Worm (Caenorhabditis elegans): ENCODE data around the gene B0303.7.

The B0303.7 gene

ce11 chrIII:8652922-8653321 is 40.5 kb upstream of the B0303.7 start:
- peak; percentile 1 for TF ChIP-seq nhr-102 (tag; optimal IDR thresholded peaks at IDR 0.05)
- peak; percentile 72 for TF ChIP-seq ama-1 (optimal IDR thresholded peaks at IDR 0.05)
- peak; percentile 72 for TF ChIP-seq lin-1 (GFP tag; IDR thresholded peaks at IDR 0.05)
- TF ChIP-seq lin-13 (GFP tag; optimal IDR thresholded peaks at IDR 0.05): peak; percentile 47
- 0 out of 2 replicates have a peak, but pooled peaks have one; percentile 58 for TF ChIP-seq ceh-44 (GFP tag; IDR thresholded peaks at IDR 0.05)
- TF ChIP-seq Y5F2A.4 (GFP tag; optimal IDR thresholded peaks at IDR 0.05): peak; percentile 5
- TF ChIP-seq nhr-11 (tag; optimal IDR thresholded peaks at IDR 0.05): no peak
- peak in 1 of 2 experiments; percentile 42 for TF ChIP-seq lsy-2 (tag; optimal IDR thresholded peaks at IDR 0.05)
- TF ChIP-seq Y48G9A.11 (GFP tag; IDR thresholded peaks at IDR 0.05): peak; percentile 66
- no peak for TF ChIP-seq F44E2.7 (GFP tag; IDR thresholded peaks at IDR 0.05)
- peak in 1 of 2 experiments; percentile 37 for TF ChIP-seq daf-16 (GFP tag; optimal IDR thresholded peaks at IDR 0.05)
- peak; percentile 26 for TF ChIP-seq daf-16 (tag; optimal IDR thresholded peaks at IDR 0.05)
- peak; percentile 83 for TF ChIP-seq vab-7 (GFP tag; IDR thresholded peaks at IDR 0.05)
- no peak for TF ChIP-seq lir-3 (tag; optimal IDR thresholded peaks at IDR 0.05)
- peak; percentile 51 for TF ChIP-seq mxl-3 (GFP tag; optimal IDR thresholded peaks at IDR 0.05)
- peak; percentile 34 for TF ChIP-seq mep-1 (tag; optimal IDR thresholded peaks at IDR 0.05)
- TF ChIP-seq tra-1 (GFP tag; IDR thresholded peaks at IDR 0.05): no peak
- peak; percentile 63; the same call in 1 of the 2 replicates for TF ChIP-seq F26F4.8 (GFP tag; conservative IDR thresholded peaks at IDR 0.05)
- TF ChIP-seq hmg-1.1 (GFP tag; IDR thresholded peaks at IDR 0.05): peak; percentile 67
- TF ChIP-seq lin-38 (GFP tag; IDR thresholded peaks at IDR 0.05): peak; percentile 73
- TF ChIP-seq arid-1 (GFP tag; conservative IDR thresholded peaks at IDR 0.05): peak; percentile 18; the same call in 1 of the 2 replicates
- TF ChIP-seq egl-43 (GFP tag; IDR thresholded peaks at IDR 0.05): peak; percentile 80
- TF ChIP-seq dve-1 (tag; optimal IDR thresholded peaks at IDR 0.05; ENCODE audit: insufficient read depth): peak; percentile 20
- TF ChIP-seq hif-1 (tag; optimal IDR thresholded peaks at IDR 0.05): peak in 1 of 2 experiments; percentile 17
- TF ChIP-seq rbr-2 (tag; optimal IDR thresholded peaks at IDR 0.05): peak; percentile 47
- no peak for TF ChIP-seq nhr-10 (tag; optimal IDR thresholded peaks at IDR 0.05)
- TF ChIP-seq snpc-1.2 (GFP tag; IDR thresholded peaks at IDR 0.05): peak; percentile 72
- 0 out of 2 replicates have a peak, but pooled peaks have one; percentile 10 for TF ChIP-seq mxl-2 (GFP tag; conservative IDR thresholded peaks at IDR 0.05)
- TF ChIP-seq mdl-1 (tag; optimal IDR thresholded peaks at IDR 0.05): no peak
- TF ChIP-seq madf-5 (GFP tag; IDR thresholded peaks at IDR 0.05): peak; percentile 11 to 64; a peak in 1 of 4 replicates
- peak; percentile 75 for TF ChIP-seq T26A8.4 (GFP tag; IDR thresholded peaks at IDR 0.05)
- TF ChIP-seq gei-8 (GFP tag; optimal IDR thresholded peaks at IDR 0.05): no peak
- TF ChIP-seq sdz-12 (GFP tag; optimal IDR thresholded peaks at IDR 0.05): no peak
- no peak for TF ChIP-seq spr-1 (tag; optimal IDR thresholded peaks at IDR 0.05)
- peak; percentile 51; the same call in 1 of the 2 replicates for TF ChIP-seq ctbp-1 (GFP tag; IDR thresholded peaks at IDR 0.05)
- no peak for TF ChIP-seq snpc-4 (tag; optimal IDR thresholded peaks at IDR 0.05)
- no peak for TF ChIP-seq zag-1 (tag; optimal IDR thresholded peaks at IDR 0.05)
- TF ChIP-seq mes-2 (tag; optimal IDR thresholded peaks at IDR 0.05; ENCODE audit: poor library complexity, severe bottlenecking): peak; percentile 71
- TF ChIP-seq php-3 (GFP tag; IDR thresholded peaks at IDR 0.05): 0 out of 2 replicates have a peak, but pooled peaks have one; percentile 57
- peak; percentile 71 for TF ChIP-seq lim-7 (GFP tag; IDR thresholded peaks at IDR 0.05)
- peak in 1 of 2 experiments; percentile 92 for TF ChIP-seq unc-62 (GFP tag; optimal IDR thresholded peaks at IDR 0.05 in 1 of 2)
- no peak for TF ChIP-seq unc-62 (tag; optimal IDR thresholded peaks at IDR 0.05)
- peak; percentile 14 for TF ChIP-seq hlh-11 (tag; optimal IDR thresholded peaks at IDR 0.05)
- peak; percentile 5 for TF ChIP-seq aly-2 (tag; optimal IDR thresholded peaks at IDR 0.05)
- TF ChIP-seq dmd-8 (GFP tag; IDR thresholded peaks at IDR 0.05): peak; percentile 74; the same call in 1 of the 2 replicates
- TF ChIP-seq zfp-3 (GFP tag; conservative IDR thresholded peaks at IDR 0.05): peak; percentile 12; the same call in 1 of the 2 replicates
- TF ChIP-seq aha-1 (tag): peak; percentile 97
- peak; percentile 31 for TF ChIP-seq duxl-1 (tag; optimal IDR thresholded peaks at IDR 0.05; ENCODE audit: poor library complexity)
- peak; percentile 44; the same call in 1 of the 2 replicates for TF ChIP-seq mdt-29 (GFP tag; IDR thresholded peaks at IDR 0.05)
- peak; percentile 35; the same call in 1 of the 2 replicates for TF ChIP-seq madf-9 (GFP tag; conservative IDR thresholded peaks at IDR 0.05)

Measured in whole organism, L4 larva.